Fruit fly (Drosophila melanogaster) whole organism, embryonic: ENCODE measurements around the gene wrm2.

Experiments used
- B-H2 ChIP-seq: fragments of 200-800 bp; sonication (Bioruptor generic); optimal IDR thresholded peaks from 2 replicates; lab custom pipeline; 2018; ENCODE audit warnings: missing biosample characterization, mild to moderate bottlenecking, missing genetic modification characterization
- BtbVII ChIP-seq: fragments of 200-800 bp; sonication (Bioruptor generic); optimal IDR thresholded peaks from 3 replicates; lab custom pipeline; 2017; ENCODE audit warnings: missing biosample characterization, mild to moderate bottlenecking, missing genetic modification characterization
- CG10274 ChIP-seq: fragments of 200-800 bp; sonication (Bioruptor generic); optimal IDR thresholded peaks from 3 replicates; lab custom pipeline; 2017; ENCODE audit warnings: missing biosample characterization, mild to moderate bottlenecking, missing genetic modification characterization
- CG10431 ChIP-seq: fragments of 200-800 bp; sonication (Bioruptor generic); optimal IDR thresholded peaks from 3 replicates; lab custom pipeline; 2018; ENCODE audit warnings: missing biosample characterization, mild to moderate bottlenecking, missing genetic modification characterization
- CG10462 ChIP-seq: fragments of 200-800 bp; sonication (Bioruptor generic); optimal IDR thresholded peaks from 2 replicates; lab custom pipeline; 2016; ENCODE audit warnings: missing biosample characterization, missing genetic modification characterization
- CG11093 ChIP-seq: fragments of 200-800 bp; sonication (Bioruptor generic); IDR thresholded peaks from 3 replicates; pipeline ENCODE4 v1.3.6; 2022; ENCODE audit warnings: missing biosample characterization, missing genetic modification characterization
- CG12391 ChIP-seq: fragments of 200-800 bp; sonication (Bioruptor generic); optimal IDR thresholded peaks from 3 replicates; lab custom pipeline; 2018; ENCODE audit warnings: missing biosample characterization, mild to moderate bottlenecking, missing genetic modification characterization, moderate library complexity
- CG12769 ChIP-seq: fragments of 200-800 bp; sonication (Bioruptor generic); optimal IDR thresholded peaks from 2 replicates; lab custom pipeline; 2019; ENCODE audit warnings: missing biosample characterization, mild to moderate bottlenecking, missing genetic modification characterization, moderate library complexity
- CG13894 ChIP-seq: fragments of 200-800 bp; sonication (Bioruptor generic); optimal IDR thresholded peaks from 3 replicates; lab custom pipeline; 2018; ENCODE audit warnings: missing biosample characterization, mild to moderate bottlenecking, missing genetic modification characterization, moderate library complexity
- CG1602 ChIP-seq: fragments of 200-800 bp; sonication (Bioruptor generic); optimal IDR thresholded peaks from 3 replicates; lab custom pipeline; 2016; ENCODE audit warnings: missing biosample characterization, missing genetic modification characterization
- CG16779 ChIP-seq: fragments of 200-800 bp; sonication (Bioruptor generic); IDR thresholded peaks from 2 replicates; pipeline ENCODE4 v1.3.6; 2022; ENCODE audit warnings: missing biosample characterization, missing genetic modification characterization
- CG18011 ChIP-seq: fragments of 200-800 bp; sonication (Bioruptor generic); optimal IDR thresholded peaks from 2 replicates; lab custom pipeline; 2017; ENCODE audit warnings: missing biosample characterization, missing genetic modification characterization, mild to moderate bottlenecking, moderate library complexity, missing genotype
- CG3065 ChIP-seq: fragments of 200-800 bp; sonication (Bioruptor generic); optimal IDR thresholded peaks from 2 replicates; lab custom pipeline; 2016; ENCODE audit warnings: missing biosample characterization, missing genetic modification characterization
- CG3995 ChIP-seq: fragments of 200-800 bp; sonication (Bioruptor generic); optimal IDR thresholded peaks from 3 replicates; lab custom pipeline; 2016; ENCODE audit warnings: missing biosample characterization, missing genetic modification characterization
- CG4282 ChIP-seq: fragments of 200-800 bp; sonication (Bioruptor generic); optimal IDR thresholded peaks from 2 replicates; lab custom pipeline; 2016; ENCODE audit warnings: missing biosample characterization, missing genetic modification characterization
- CG7372 ChIP-seq: fragments of 200-800 bp; sonication (Bioruptor generic); IDR thresholded peaks from 2 replicates; pipeline ENCODE4 v1.3.6; 2022; ENCODE audit warnings: missing biosample characterization, missing genetic modification characterization
- CG9437 ChIP-seq: fragments of 200-800 bp; sonication (Bioruptor generic); optimal IDR thresholded peaks from 2 replicates; lab custom pipeline; 2018; ENCODE audit warnings: missing biosample characterization, mild to moderate bottlenecking, missing genetic modification characterization
- CrebB ChIP-seq: fragments of 200-800 bp; sonication (Bioruptor generic); optimal IDR thresholded peaks from 3 replicates; lab custom pipeline; 2018; ENCODE audit warnings: missing biosample characterization, mild to moderate bottlenecking, missing genetic modification characterization
- Fer2 ChIP-seq: fragments of 200-800 bp; sonication (Bioruptor generic); optimal IDR thresholded peaks from 2 replicates; lab custom pipeline; 2018; ENCODE audit warnings: missing biosample characterization, mild to moderate bottlenecking, missing genetic modification characterization, moderate library complexity
- Fer3 ChIP-seq: fragments of 200-800 bp; sonication (Bioruptor generic); optimal IDR thresholded peaks from 2 replicates; lab custom pipeline; 2018; ENCODE audit warnings: missing biosample characterization, mild to moderate bottlenecking, missing genetic modification characterization, moderate library complexity
- Hr51 ChIP-seq, 2 experiments: fragments of 200-800 bp; sonication (Bioruptor generic); optimal IDR thresholded peaks; 2 replicates in 1 of 2; 3 replicates in 1 of 2; lab custom pipeline; 2016 to 2018; ENCODE audit warnings: missing biosample characterization in 2 of 2, missing genetic modification characterization in 2 of 2, mild to moderate bottlenecking in 1 of 2, moderate library complexity in 1 of 2
- Hsf ChIP-seq: fragments of 200-800 bp; sonication (Bioruptor generic); optimal IDR thresholded peaks from 3 replicates; lab custom pipeline; 2016; ENCODE audit warnings: missing biosample characterization, missing genetic modification characterization
- MESR4 ChIP-seq: fragments of 200-800 bp; sonication (Bioruptor generic); optimal IDR thresholded peaks from 2 replicates; lab custom pipeline; 2018; ENCODE audit warnings: missing biosample characterization, mild to moderate bottlenecking, missing genetic modification characterization, moderate library complexity
- MTF-1 ChIP-seq: fragments of 200-800 bp; sonication (Bioruptor generic); optimal IDR thresholded peaks from 2 replicates; lab custom pipeline; 2018; ENCODE audit warnings: missing biosample characterization, mild to moderate bottlenecking, missing genetic modification characterization, borderline replicate concordance
- Max ChIP-seq: fragments of 200-800 bp; sonication (Bioruptor generic); optimal IDR thresholded peaks from 2 replicates; lab custom pipeline; 2016; ENCODE audit warnings: missing biosample characterization, mild to moderate bottlenecking, missing genetic modification characterization
- Opbp ChIP-seq: fragments of 200-800 bp; sonication (Bioruptor generic); IDR thresholded peaks from 3 replicates; pipeline ENCODE4 v1.3.6; 2022; ENCODE audit warnings: missing biosample characterization, missing genetic modification characterization; ENCODE audit not compliant: partially characterized antibody
- Ravus ChIP-seq: fragments of 200-800 bp; sonication (Bioruptor generic); IDR thresholded peaks from 2 replicates; pipeline ENCODE4 v1.3.6; 2022; ENCODE audit warnings: missing biosample characterization, missing genetic modification characterization
- Six4 ChIP-seq: fragments of 200-800 bp; sonication (Bioruptor generic); optimal IDR thresholded peaks from 2 replicates; lab custom pipeline; 2016; ENCODE audit warnings: missing biosample characterization, missing genetic modification characterization
- Sry-δ ChIP-seq: fragments of 200-800 bp; sonication (Bioruptor generic); optimal IDR thresholded peaks from 2 replicates; lab custom pipeline; 2016; ENCODE audit warnings: missing biosample characterization, missing genetic modification characterization
- bcd ChIP-seq: fragments of 200-800 bp; sonication (Bioruptor generic); optimal IDR thresholded peaks from 2 replicates; lab custom pipeline; 2017; ENCODE audit warnings: missing biosample characterization, mild to moderate bottlenecking, missing genetic modification characterization
- chn ChIP-seq: fragments of 200-800 bp; sonication (Bioruptor generic); optimal IDR thresholded peaks from 2 replicates; lab custom pipeline; 2016; ENCODE audit warnings: missing biosample characterization, missing genetic modification characterization
- cwo ChIP-seq: fragments of 200-800 bp; sonication (Bioruptor generic); optimal IDR thresholded peaks from 3 replicates; lab custom pipeline; 2017; ENCODE audit warnings: missing biosample characterization, missing genetic modification characterization, mild to moderate bottlenecking, moderate library complexity, missing genetic modification reagents
- danr ChIP-seq: fragments of 200-800 bp; sonication (Bioruptor generic); IDR thresholded peaks from 2 replicates; pipeline ENCODE4 v1.3.6; 2022; ENCODE audit warnings: missing biosample characterization, missing genetic modification characterization
- hkb ChIP-seq, 2 experiments: fragments of 200-800 bp in 1 of 2; fragments of >200 bp in 1 of 2; sonication (Bioruptor generic) in 1 of 2; IDR thresholded peaks in 1 of 2; optimal IDR thresholded peaks in 1 of 2; 2 replicates each; pipeline versions ENCODE4 v1.3.6 to Lab custom; 2017 to 2022; ENCODE audit warnings: missing biosample characterization in 1 of 2, missing genetic modification characterization in 1 of 2
- jumu ChIP-seq: fragments of 200-800 bp; sonication (Bioruptor generic); optimal IDR thresholded peaks from 3 replicates; lab custom pipeline; 2016; ENCODE audit warnings: missing biosample characterization, missing genetic modification characterization
- ken ChIP-seq: fragments of 200-800 bp; sonication (Bioruptor generic); IDR thresholded peaks from 3 replicates; pipeline ENCODE4 v1.3.6; 2022; ENCODE audit warnings: missing biosample characterization, missing genetic modification characterization
- lov ChIP-seq, 2 experiments: fragments of 200-800 bp in 1 of 2; fragments of >200 bp in 1 of 2; sonication (Bioruptor generic) in 1 of 2; IDR thresholded peaks in 1 of 2; optimal IDR thresholded peaks in 1 of 2; 2 replicates in 1 of 2; 3 replicates in 1 of 2; pipeline versions ENCODE4 v1.3.6 to Lab custom; 2017 to 2022; ENCODE audit warnings: missing biosample characterization in 1 of 2, missing genetic modification characterization in 1 of 2
- org-1 ChIP-seq: fragments of 200-800 bp; sonication (Bioruptor generic); optimal IDR thresholded peaks from 2 replicates; lab custom pipeline; 2017; ENCODE audit warnings: missing biosample characterization, missing genetic modification characterization
- pfk ChIP-seq: fragments of 200-800 bp; sonication (Bioruptor generic); optimal IDR thresholded peaks from 2 replicates; lab custom pipeline; 2018; ENCODE audit warnings: missing biosample characterization, mild to moderate bottlenecking, missing genetic modification characterization, moderate library complexity
- pros ChIP-seq: fragments of 200-800 bp; sonication (Bioruptor generic); optimal IDR thresholded peaks from 3 replicates; lab custom pipeline; 2019; ENCODE audit warnings: missing biosample characterization, mild to moderate bottlenecking, missing genetic modification characterization, moderate library complexity
- psq ChIP-seq: fragments of 200-800 bp; sonication (Bioruptor generic); optimal IDR thresholded peaks from 2 replicates; lab custom pipeline; 2017; ENCODE audit warnings: missing biosample characterization, missing genetic modification characterization
- rib ChIP-seq: fragments of 200-800 bp; sonication (Bioruptor generic); IDR thresholded peaks from 2 replicates; pipeline ENCODE4 v1.3.6; 2022; ENCODE audit warnings: missing biosample characterization, missing genetic modification characterization
- shn ChIP-seq: fragments of 200-800 bp; sonication (Bioruptor generic); optimal IDR thresholded peaks from 3 replicates; lab custom pipeline; 2016; ENCODE audit warnings: missing biosample characterization, missing genetic modification characterization
- sim ChIP-seq: fragments of 200-800 bp; sonication (Bioruptor generic); IDR thresholded peaks from 2 replicates; pipeline ENCODE4 v1.3.6; 2022; ENCODE audit warnings: missing biosample characterization, missing genetic modification characterization
- sna ChIP-seq: fragments of 200-800 bp; sonication (Bioruptor generic); IDR thresholded peaks from 2 replicates; pipeline ENCODE4 v1.3.6; 2022; ENCODE audit warnings: missing biosample characterization, missing genetic modification characterization; ENCODE audit not compliant: partially characterized antibody
- sug ChIP-seq: fragments of 200-800 bp; optimal IDR thresholded peaks from 2 replicates; lab custom pipeline; 2019; ENCODE audit warnings: missing biosample characterization, mild to moderate bottlenecking, missing genetic modification characterization, moderate library complexity
- tap ChIP-seq: fragments of 200-800 bp; optimal IDR thresholded peaks from 3 replicates; lab custom pipeline; 2019; ENCODE audit warnings: missing biosample characterization, mild to moderate bottlenecking, missing genetic modification characterization, moderate library complexity
- tin ChIP-seq: fragments of 200-800 bp; sonication (Bioruptor generic); optimal IDR thresholded peaks from 3 replicates; lab custom pipeline; 2016; ENCODE audit warnings: missing biosample characterization, missing genetic modification characterization
- tll ChIP-seq, 2 experiments: fragments of 200-800 bp in 1 of 2; fragments of >200 bp in 1 of 2; sonication (Bioruptor generic) in 1 of 2; optimal IDR thresholded peaks; 2 replicates each; lab custom pipeline; 2017 to 2019; ENCODE audit warnings: missing biosample characterization in 2 of 2, missing genetic modification characterization in 2 of 2, mild to moderate bottlenecking in 1 of 2, moderate library complexity in 1 of 2

Gene wrm2

DNA sequence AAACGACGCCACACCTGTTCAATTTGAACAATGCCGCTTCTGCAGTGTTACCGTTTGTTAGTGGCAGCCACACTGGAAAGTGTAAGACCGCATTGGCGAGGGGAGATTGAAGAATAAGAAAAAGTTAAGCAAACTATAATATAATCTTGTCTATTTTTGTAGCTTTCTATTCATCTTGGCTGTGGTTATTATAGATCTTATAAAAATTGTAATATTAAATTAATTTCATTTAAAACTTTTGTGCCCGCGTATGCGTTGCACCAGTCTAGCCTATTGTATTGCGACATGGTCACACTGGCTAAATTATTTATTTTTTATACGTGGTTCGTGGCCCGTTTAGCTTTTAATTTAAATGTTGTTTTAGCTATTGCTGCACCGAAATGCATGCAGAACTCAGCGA, 11.7 kb downstream of the wrm2 start, which contains the start of the genes RhoGEF4 and Rint1 (continued):
- TF ChIP-seq org-1 (no peak), CG7372 (GFP tag; lab: Robert Waterston, UW) (peak; percentile 58; the same call in 1 of the 2 replicates), sug (peak; percentile 73), ken (GFP tag; lab: Robert Waterston, UW) (peak; percentile 80; the same call in 2 of the 3 replicates), Max (GFP tag; lab: Kevin White, UChicago) (peak; percentile 70), MESR4 (GFP tag; lab: Kevin White, UChicago) (peak; percentile 28), B-H2 (GFP tag; lab: Kevin White, UChicago) (peak; percentile 10), danr (GFP tag; lab: Robert Waterston, UW) (peak; percentile 65; the same call in 1 of the 2 replicates), tin (peak; percentile 80), Opbp (no peak; the same call in 2 of the 3 replicates), Ravus (GFP tag; lab: Robert Waterston, UW) (no peak), Six4 (peak; percentile 28), MTF-1 (GFP tag; lab: Kevin White, UChicago) (no peak), Hsf (GFP tag; lab: Kevin White, UChicago) (peak; percentile 63), CG9437 (peak; percentile 27), sna (no peak), CG18011 (GFP tag; lab: Kevin White, UChicago) (peak; percentile 44), CG1602 (GFP tag; lab: Kevin White, UChicago) (peak; percentile 73), pros (GFP tag; lab: Kevin White, UChicago) (no peak), Hr51 (GFP tag; optimal IDR thresholded peaks at IDR 0.05; lab: Kevin White, UChicago) (peak in 1 of 2 experiments; percentile 75), cwo (no peak), CG13894 (tag; lab: Kevin White, UChicago) (no peak), rib (no peak), CrebB (tag; lab: Kevin White, UChicago) (no peak), jumu (GFP tag; lab: Kevin White, UChicago) (peak; percentile 57), CG11093 (GFP tag; lab: Robert Waterston, UW) (peak; percentile 76; the same call in 2 of the 3 replicates), psq (GFP tag; lab: Kevin White, UChicago) (no peak), BtbVII (GFP tag; lab: Kevin White, UChicago) (no peak), CG12769 (no peak), CG3065 (GFP tag; lab: Kevin White, UChicago) (peak; percentile 18), tll (GFP tag; optimal IDR thresholded peaks at IDR 0.05; lab: Kevin White, UChicago) (peak in 1 of 2 experiments; percentile 14), sim (GFP tag; lab: Robert Waterston, UW) (no peak), CG16779 (no peak), bcd (peak; percentile 54), hkb (optimal IDR thresholded peaks at IDR 0.05; lab: Kevin White, UChicago) (peak; percentile 100), hkb (GFP tag; IDR thresholded peaks at IDR 0.05; lab: Robert Waterston, UW) (peak; percentile 58), pfk (GFP tag; lab: Kevin White, UChicago) (no peak), Fer3 (tag; lab: Kevin White, UChicago) (peak; percentile 41), CG10431 (GFP tag; lab: Kevin White, UChicago) (no peak), shn (GFP tag; lab: Kevin White, UChicago) (peak; percentile 22), CG3995 (GFP tag; lab: Kevin White, UChicago) (no peak), CG10274 (GFP tag; lab: Kevin White, UChicago) (no peak), CG10462 (GFP tag; lab: Kevin White, UChicago) (peak; percentile 38), Sry-δ (GFP tag; lab: Kevin White, UChicago) (peak; percentile 18), tap (tag; lab: Kevin White, UChicago) (peak; percentile 39), Fer2 (tag; lab: Kevin White, UChicago) (peak; percentile 15), chn (GFP tag; lab: Kevin White, UChicago) (peak; percentile 48), CG12391 (peak; percentile 86), CG4282 (GFP tag; lab: Kevin White, UChicago) (no peak), lov (optimal IDR thresholded peaks at IDR 0.05; lab: Kevin White, UChicago) (no peak), lov (GFP tag; IDR thresholded peaks at IDR 0.05; lab: Robert Waterston, UW) (peak; percentile 39; the same call in 1 of the 3 replicates)
